Fruit fly (Drosophila melanogaster) whole organism, embryonic: ENCODE results near the gene SelG.

ENCODE experiments used
- Atf-2 ChIP-seq: fragments of 200-800 bp; sonication (Bioruptor generic); optimal IDR thresholded peaks from 2 replicates; lab custom pipeline; 2016; ENCODE audit warnings: missing biosample characterization, missing genetic modification characterization
- CG11398 ChIP-seq: fragments of 200-800 bp; sonication (Bioruptor generic); optimal IDR thresholded peaks from 2 replicates; lab custom pipeline; 2016; ENCODE audit warnings: missing biosample characterization, missing genetic modification characterization
- CG12299 ChIP-seq: fragments of 200-800 bp; sonication (Bioruptor generic); optimal IDR thresholded peaks from 2 replicates; lab custom pipeline; 2018; ENCODE audit warnings: missing biosample characterization, mild to moderate bottlenecking, missing genetic modification characterization
- CG13123 ChIP-seq: fragments of 200-800 bp; sonication (Bioruptor generic); optimal IDR thresholded peaks from 2 replicates; lab custom pipeline; 2016; ENCODE audit warnings: missing biosample characterization, missing genetic modification characterization
- CG14050 ChIP-seq: fragments of 200-800 bp; sonication (Bioruptor generic); IDR thresholded peaks from 3 replicates; pipeline ENCODE4 v1.3.6; 2022; ENCODE audit warnings: missing biosample characterization, missing genetic modification characterization
- CG1647 ChIP-seq: fragments of 200-800 bp; sonication (Bioruptor generic); optimal IDR thresholded peaks from 3 replicates; lab custom pipeline; 2016; ENCODE audit warnings: missing biosample characterization, missing genetic modification characterization
- CG16813 ChIP-seq: fragments of 200-800 bp; sonication (Bioruptor generic); IDR thresholded peaks from 3 replicates; pipeline ENCODE4 v1.3.6; 2022; ENCODE audit warnings: missing biosample characterization, missing genetic modification characterization; ENCODE audit not compliant: partially characterized antibody
- CG17359 ChIP-seq: fragments of 200-800 bp; sonication (Bioruptor generic); optimal IDR thresholded peaks from 3 replicates; lab custom pipeline; 2018; ENCODE audit warnings: missing biosample characterization, mild to moderate bottlenecking, missing genetic modification characterization, moderate library complexity
- CG2129 ChIP-seq: fragments of 200-800 bp; sonication (Bioruptor generic); IDR thresholded peaks from 2 replicates; pipeline ENCODE4 v1.3.6; 2022; ENCODE audit warnings: missing biosample characterization, missing genetic modification characterization; ENCODE audit not compliant: partially characterized antibody
- CG2875 ChIP-seq: fragments of 200-800 bp; sonication (Bioruptor generic); optimal IDR thresholded peaks from 2 replicates; lab custom pipeline; 2017; ENCODE audit warnings: missing biosample characterization, mild to moderate bottlenecking, missing genetic modification characterization, missing genetic modification reagents
- CG31441 ChIP-seq: fragments of 200-800 bp; sonication (Bioruptor generic); IDR thresholded peaks from 2 replicates; pipeline ENCODE4 v1.3.6; 2022; ENCODE audit warnings: missing biosample characterization, missing genetic modification characterization
- CG3163 ChIP-seq: fragments of 200-800 bp; sonication (Bioruptor generic); optimal IDR thresholded peaks from 3 replicates; lab custom pipeline; 2016; ENCODE audit warnings: missing biosample characterization, missing genetic modification characterization
- CG3995 ChIP-seq: fragments of 200-800 bp; sonication (Bioruptor generic); optimal IDR thresholded peaks from 3 replicates; lab custom pipeline; 2016; ENCODE audit warnings: missing biosample characterization, missing genetic modification characterization
- CG5953 ChIP-seq: fragments of 200-800 bp; sonication (Bioruptor generic); IDR thresholded peaks from 2 replicates; pipeline ENCODE4 v1.3.6; 2022; ENCODE audit warnings: missing biosample characterization, missing genetic modification characterization
- CG6791 ChIP-seq: fragments of 200-800 bp; sonication (Bioruptor generic); IDR thresholded peaks from 3 replicates; pipeline ENCODE4 v1.3.6; 2022; ENCODE audit warnings: missing biosample characterization, missing genetic modification characterization; ENCODE audit not compliant: partially characterized antibody
- CG7745 ChIP-seq: fragments of 200-800 bp; sonication (Bioruptor generic); optimal IDR thresholded peaks from 2 replicates; lab custom pipeline; 2018; ENCODE audit warnings: missing biosample characterization, mild to moderate bottlenecking, missing genetic modification characterization, moderate library complexity
- CG7928 ChIP-seq: fragments of 200-800 bp; sonication (Bioruptor generic); optimal IDR thresholded peaks from 2 replicates; lab custom pipeline; 2017; ENCODE audit warnings: missing biosample characterization, mild to moderate bottlenecking, missing genetic modification characterization
- CG8089 ChIP-seq: fragments of 200-800 bp; sonication (Bioruptor generic); optimal IDR thresholded peaks from 3 replicates; lab custom pipeline; 2016; ENCODE audit warnings: missing biosample characterization, missing genetic modification characterization
- CG8765 ChIP-seq: fragments of 200-800 bp; sonication (Bioruptor generic); IDR thresholded peaks from 2 replicates; pipeline ENCODE4 v1.3.6; 2022; ENCODE audit warnings: missing biosample characterization, missing genetic modification characterization
- CG9437 ChIP-seq: fragments of 200-800 bp; sonication (Bioruptor generic); optimal IDR thresholded peaks from 2 replicates; lab custom pipeline; 2018; ENCODE audit warnings: missing biosample characterization, mild to moderate bottlenecking, missing genetic modification characterization
- CG9932 ChIP-seq: fragments of 200-800 bp; sonication (Bioruptor generic); IDR thresholded peaks from 2 replicates; pipeline ENCODE4 v1.3.6; 2022; ENCODE audit warnings: missing biosample characterization, missing genetic modification characterization
- CHES-1-like ChIP-seq: fragments of 200-800 bp; sonication (Bioruptor generic); optimal IDR thresholded peaks from 2 replicates; lab custom pipeline; 2016; ENCODE audit warnings: missing biosample characterization, missing genetic modification characterization
- Dll ChIP-seq: fragments of 200-800 bp; sonication (Bioruptor generic); IDR thresholded peaks from 4 replicates; pipeline ENCODE4 v1.3.6; 2022; ENCODE audit warnings: missing biosample characterization, missing genetic modification characterization; ENCODE audit not compliant: partially characterized antibody
- Fer3 ChIP-seq: fragments of 200-800 bp; sonication (Bioruptor generic); optimal IDR thresholded peaks from 2 replicates; lab custom pipeline; 2018; ENCODE audit warnings: missing biosample characterization, mild to moderate bottlenecking, missing genetic modification characterization, moderate library complexity
- H2.0 ChIP-seq: fragments of 200-800 bp; sonication (Bioruptor generic); IDR thresholded peaks from 2 replicates; pipeline ENCODE4 v1.3.6; 2022; ENCODE audit warnings: missing biosample characterization, missing genetic modification characterization
- HmgD ChIP-seq: fragments of 200-800 bp; sonication (Bioruptor generic); optimal IDR thresholded peaks from 3 replicates; lab custom pipeline; 2016; ENCODE audit warnings: missing biosample characterization, missing genetic modification characterization
- NC2β ChIP-seq: fragments of 200-800 bp; sonication (Bioruptor generic); optimal IDR thresholded peaks from 2 replicates; lab custom pipeline; 2016; ENCODE audit warnings: missing biosample characterization, missing genetic modification characterization
- Sox102F ChIP-seq: fragments of 200-800 bp; sonication (Bioruptor generic); optimal IDR thresholded peaks from 2 replicates; lab custom pipeline; 2018; ENCODE audit warnings: missing biosample characterization, mild to moderate bottlenecking, missing genetic modification characterization, moderate library complexity
- Ssrp ChIP-seq: fragments of 200-800 bp; sonication (Bioruptor generic); optimal IDR thresholded peaks from 2 replicates; lab custom pipeline; 2018; ENCODE audit warnings: missing biosample characterization, mild to moderate bottlenecking, missing genetic modification characterization, moderate library complexity
- Trl ChIP-seq, 3 experiments: fragments of >200 bp in 2 of 3; fragments of 200-800 bp in 1 of 3; sonication (Bioruptor generic) in 1 of 3; optimal IDR thresholded peaks; 2 replicates in 1 of 3; 3 replicates in 2 of 3; lab custom pipeline; 2016 to 2017; ENCODE audit warnings: missing biosample characterization in 1 of 3, missing genetic modification characterization in 1 of 3
- ap ChIP-seq: fragments of 200-800 bp; sonication (Bioruptor generic); IDR thresholded peaks from 2 replicates; pipeline ENCODE4 v1.3.6; 2022; ENCODE audit warnings: missing biosample characterization, missing genetic modification characterization
- crc ChIP-seq: fragments of 200-800 bp; sonication (Bioruptor generic); optimal IDR thresholded peaks from 2 replicates; lab custom pipeline; 2016; ENCODE audit warnings: missing biosample characterization, missing genetic modification characterization
- dati ChIP-seq: fragments of 200-800 bp; sonication (Bioruptor generic); IDR thresholded peaks from 2 replicates; pipeline ENCODE4 v1.3.6; 2022; ENCODE audit warnings: missing biosample characterization, missing genetic modification characterization
- dysf ChIP-seq: fragments of 200-800 bp; sonication (Bioruptor generic); IDR thresholded peaks from 3 replicates; pipeline ENCODE4 v1.3.6; 2022; ENCODE audit warnings: missing biosample characterization, missing genetic modification characterization
- fd3F ChIP-seq: fragments of 200-800 bp; sonication (Bioruptor generic); optimal IDR thresholded peaks from 2 replicates; lab custom pipeline; 2018; ENCODE audit warnings: missing biosample characterization, mild to moderate bottlenecking, missing genetic modification characterization, moderate library complexity
- gce ChIP-seq: fragments of 200-800 bp; sonication (Bioruptor generic); IDR thresholded peaks from 3 replicates; pipeline ENCODE4 v1.3.6; 2022; ENCODE audit warnings: missing biosample characterization, missing genetic modification characterization
- grn ChIP-seq: fragments of 200-800 bp; sonication (Bioruptor generic); optimal IDR thresholded peaks from 3 replicates; lab custom pipeline; 2017; ENCODE audit warnings: missing biosample characterization, missing genetic modification characterization
- gsb-n ChIP-seq: fragments of 200-800 bp; sonication (Bioruptor generic); optimal IDR thresholded peaks from 3 replicates; lab custom pipeline; 2018; ENCODE audit warnings: missing biosample characterization, mild to moderate bottlenecking, missing genetic modification characterization
- gt ChIP-seq: fragments of 200-800 bp; sonication (Bioruptor generic); IDR thresholded peaks from 2 replicates; pipeline ENCODE4 v1.3.6; 2022; ENCODE audit warnings: missing biosample characterization, missing genetic modification characterization
- hth ChIP-seq: fragments of >200 bp; optimal IDR thresholded peaks from 2 replicates; lab custom pipeline; 2017; ENCODE audit warnings: inconsistent platforms
- kah ChIP-seq: fragments of 200-800 bp; sonication (Bioruptor generic); optimal IDR thresholded peaks from 2 replicates; lab custom pipeline; 2018; ENCODE audit warnings: missing biosample characterization, mild to moderate bottlenecking, missing genetic modification characterization
- kni ChIP-seq: fragments of 200-800 bp; sonication (Bioruptor generic); optimal IDR thresholded peaks from 3 replicates; lab custom pipeline; 2017; ENCODE audit warnings: mild to moderate bottlenecking, missing biosample characterization, missing genetic modification reagents, missing genetic modification characterization
- lov ChIP-seq, 2 experiments: fragments of 200-800 bp in 1 of 2; fragments of >200 bp in 1 of 2; sonication (Bioruptor generic) in 1 of 2; IDR thresholded peaks in 1 of 2; optimal IDR thresholded peaks in 1 of 2; 2 replicates in 1 of 2; 3 replicates in 1 of 2; pipeline versions ENCODE4 v1.3.6 to Lab custom; 2017 to 2022; ENCODE audit warnings: missing biosample characterization in 1 of 2, missing genetic modification characterization in 1 of 2
- mirr ChIP-seq: fragments of 200-800 bp; sonication (Bioruptor generic); optimal IDR thresholded peaks from 3 replicates; lab custom pipeline; 2018; ENCODE audit warnings: missing biosample characterization, mild to moderate bottlenecking, missing genetic modification characterization
- pzg ChIP-seq: fragments of 200-800 bp; sonication (Bioruptor generic); optimal IDR thresholded peaks from 3 replicates; lab custom pipeline; 2018; ENCODE audit warnings: missing biosample characterization, mild to moderate bottlenecking, missing genetic modification characterization, moderate library complexity
- sd ChIP-seq: fragments of 200-800 bp; sonication (Bioruptor generic); optimal IDR thresholded peaks from 3 replicates; lab custom pipeline; 2018; ENCODE audit warnings: missing biosample characterization, mild to moderate bottlenecking, missing genetic modification characterization, moderate library complexity
- seq ChIP-seq: fragments of 200-800 bp; sonication (Bioruptor generic); IDR thresholded peaks from 2 replicates; pipeline ENCODE4 v1.3.6; 2022; ENCODE audit warnings: missing biosample characterization, missing genetic modification characterization
- tio ChIP-seq: fragments of 200-800 bp; sonication (Bioruptor generic); optimal IDR thresholded peaks from 2 replicates; lab custom pipeline; 2017; ENCODE audit warnings: missing biosample characterization, missing genetic modification characterization, inconsistent platforms
- twi ChIP-seq: fragments of 200-800 bp; optimal IDR thresholded peaks from 2 replicates; lab custom pipeline; 2019; ENCODE audit warnings: missing biosample characterization, mild to moderate bottlenecking, missing genetic modification characterization, moderate library complexity
- unpg ChIP-seq: fragments of 200-800 bp; sonication (Bioruptor generic); optimal IDR thresholded peaks from 3 replicates; lab custom pipeline; 2018; ENCODE audit warnings: missing biosample characterization, mild to moderate bottlenecking, missing genetic modification characterization, moderate library complexity
- vfl ChIP-seq: fragments of 200-800 bp; sonication (Bioruptor generic); optimal IDR thresholded peaks from 2 replicates; lab custom pipeline; 2016; ENCODE audit warnings: missing biosample characterization, missing genetic modification characterization

The SelG gene

DNA sequence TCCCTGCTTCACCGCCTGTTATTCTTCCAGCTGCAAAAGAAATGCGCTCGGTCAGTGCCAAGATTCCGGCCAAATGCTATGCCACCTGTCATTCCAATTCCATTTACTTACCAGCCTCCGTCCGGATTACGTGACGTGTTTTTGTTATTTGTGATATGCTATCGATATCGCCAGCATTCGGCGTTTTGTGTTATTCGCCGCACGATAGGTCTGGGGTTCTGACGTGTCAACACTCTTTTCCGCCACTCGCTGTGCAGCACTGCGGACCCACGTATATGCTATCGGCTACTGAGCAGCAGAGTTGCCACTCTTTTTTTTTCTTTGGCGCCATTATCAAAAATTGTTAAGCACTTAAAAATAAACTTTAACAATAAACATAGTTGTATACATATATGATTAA lies 34.8 kb upstream of the SelG start, which contains the start of gene p24-1 (continued):
- TF ChIP-seq CG31441 (GFP tag; lab: Robert Waterston, UW) (peak; percentile 40; the same call in 1 of the 2 replicates), Dll (GFP tag; lab: Robert Waterston, UW) (peak; percentile 83), ap (GFP tag; lab: Robert Waterston, UW) (no peak), fd3F (GFP tag; lab: Kevin White, UChicago) (no peak), CG3995 (peak; percentile 94), CG11398 (GFP tag; lab: Kevin White, UChicago) (no peak), kni (GFP tag; lab: Kevin White, UChicago) (no peak), grn (GFP tag; lab: Kevin White, UChicago) (no peak), CG8089 (no peak), gsb-n (tag; lab: Kevin White, UChicago) (no peak), CG5953 (no peak), CHES-1-like (GFP tag; lab: Kevin White, UChicago) (peak; percentile 52), CG9932 (GFP tag; lab: Robert Waterston, UW) (peak; percentile 88), CG9437 (GFP tag; lab: Kevin White, UChicago) (peak; percentile 80), pzg (GFP tag; lab: Kevin White, UChicago) (peak; percentile 94), mirr (GFP tag; lab: Kevin White, UChicago) (peak; percentile 39), Ssrp (tag; lab: Kevin White, UChicago) (no peak), gce (GFP tag; lab: Robert Waterston, UW) (no peak), HmgD (GFP tag; lab: Kevin White, UChicago) (peak; percentile 54), CG12299 (tag; lab: Kevin White, UChicago) (no peak), NC2β (GFP tag; lab: Kevin White, UChicago) (no peak), dati (GFP tag; lab: Robert Waterston, UW) (no peak), tio (GFP tag; lab: Kevin White, UChicago) (no peak), CG16813 (GFP tag; lab: Robert Waterston, UW) (peak; percentile 85), gt (GFP tag; lab: Robert Waterston, UW) (no peak), H2.0 (GFP tag; lab: Robert Waterston, UW) (no peak), hth (lab: Kevin White, UChicago) (no peak), kah (GFP tag; lab: Kevin White, UChicago) (no peak), CG2875 (GFP tag; lab: Kevin White, UChicago) (no peak), twi (no peak), CG13123 (GFP tag; lab: Kevin White, UChicago) (no peak), CG7745 (tag; lab: Kevin White, UChicago) (no peak), CG14050 (GFP tag; lab: Robert Waterston, UW) (no peak), Atf-2 (GFP tag; lab: Kevin White, UChicago) (no peak), sd (tag; lab: Kevin White, UChicago) (peak; percentile 47), CG6791 (peak; percentile 88), crc (GFP tag; lab: Kevin White, UChicago) (no peak), vfl (GFP tag; lab: Kevin White, UChicago) (peak; percentile 45), Sox102F (GFP tag; lab: Kevin White, UChicago) (no peak), Fer3 (tag; lab: Kevin White, UChicago) (peak; percentile 12), CG3163 (GFP tag; lab: Kevin White, UChicago) (peak; percentile 43), seq (no peak), unpg (GFP tag; lab: Kevin White, UChicago) (peak; percentile 31), Trl (optimal IDR thresholded peaks at IDR 0.05; lab: Kevin White, UChicago) (no peak), Trl (GFP tag; optimal IDR thresholded peaks at IDR 0.05; lab: Kevin White, UChicago) (peak; percentile 53), CG1647 (peak; percentile 22), dysf (GFP tag; lab: Robert Waterston, UW) (peak; percentile 37; the same call in 2 of the 3 replicates), lov (optimal IDR thresholded peaks at IDR 0.05; lab: Kevin White, UChicago) (no peak), lov (GFP tag; IDR thresholded peaks at IDR 0.05; lab: Robert Waterston, UW) (0 out of 3 replicates have a peak, but pooled peaks have one; percentile 22), CG8765 (GFP tag; lab: Robert Waterston, UW) (no peak), CG17359 (tag; lab: Kevin White, UChicago) (peak; percentile 23), CG2129 (peak; percentile 53), CG7928 (GFP tag; lab: Kevin White, UChicago) (peak; percentile 11)
